Worm (Caenorhabditis elegans) whole organism, L4/young adult: ENCODE data around the gene lec-12.

Experiments
- W03F9.2 ChIP-seq: fragments of 150-350 bp; optimal IDR thresholded peaks from 2 replicates; lab custom pipeline; 2014; ENCODE audit warnings: missing biosample characterization, missing genetic modification characterization
- him-1 ChIP-seq: sonication (generic microtip); optimal IDR thresholded peaks from 2 replicates; lab custom pipeline; 2016; ENCODE audit warnings: missing genotype, missing genetic modification reagents, missing genetic modification characterization, missing compliant biosample characterization

ce11 chrV:155215-155614 lies 49.0 kb upstream of the lec-12 start:
- TF ChIP-seq W03F9.2 (tag; lab: Kevin White, UChicago): no peak
- no peak for TF ChIP-seq him-1 (tag; lab: Kevin White, UChicago)
